Worm (Caenorhabditis elegans): ENCODE results near the gene F42A9.6.

- TF ChIP-seq nhr-19 (GFP tag; conservative IDR thresholded peaks at IDR 0.05): no peak
- no peak for TF ChIP-seq egl-27 (tag; optimal IDR thresholded peaks at IDR 0.05)
- no peak for TF ChIP-seq nhr-77 (tag; optimal IDR thresholded peaks at IDR 0.05)
- TF ChIP-seq efl-1 (optimal IDR thresholded peaks at IDR 0.05): no peak
- no peak for TF ChIP-seq efl-1 (GFP tag; optimal IDR thresholded peaks at IDR 0.05 in 1 of 2)
- TF ChIP-seq snpc-4 (tag; optimal IDR thresholded peaks at IDR 0.05): no peak
- TF ChIP-seq nhr-47 (tag; optimal IDR thresholded peaks at IDR 0.05): no peak
- TF ChIP-seq nhr-20 (tag; optimal IDR thresholded peaks at IDR 0.05): no peak
- TF ChIP-seq aly-2 (tag; optimal IDR thresholded peaks at IDR 0.05): no peak
These were observed 45.1 kb downstream of the F42A9.6 start, which contains the start of gene C49C8.1 for ce11 chrIV:8654115-8654628.
